Worm (Caenorhabditis elegans) whole organism, mixed stage, embryonic: ENCODE measurements around the gene W03C9.8.

Experiments
- bed-3 ChIP-seq: fragments of 200-800 bp; sonication (Bioruptor generic); optimal IDR thresholded peaks from 3 replicates; lab custom pipeline; 2018; ENCODE audit warnings: mild to moderate bottlenecking, missing genetic modification characterization, moderate library complexity, missing compliant biosample characterization
- blmp-1 ChIP-seq: fragments of 150-350 bp; optimal IDR thresholded peaks from 2 replicates; lab custom pipeline; 2014; ENCODE audit warnings: missing biosample characterization, missing genetic modification characterization
- ceh-39 ChIP-seq: fragments of 150-350 bp; optimal IDR thresholded peaks from 2 replicates; lab custom pipeline; 2014; ENCODE audit warnings: missing biosample characterization, missing genetic modification characterization
- ceh-43 ChIP-seq: fragments of 200-800 bp; sonication (Bioruptor generic); optimal IDR thresholded peaks from 2 replicates; lab custom pipeline; 2018; ENCODE audit warnings: mild to moderate bottlenecking, missing genetic modification characterization, moderate library complexity, missing compliant biosample characterization
- ceh-83 ChIP-seq: fragments of 200-800 bp; sonication (Bioruptor generic); optimal IDR thresholded peaks from 2 replicates; lab custom pipeline; 2018; ENCODE audit warnings: mild to moderate bottlenecking, missing genetic modification characterization, missing compliant biosample characterization
- ces-1 ChIP-seq: fragments of 150-350 bp; optimal IDR thresholded peaks from 2 replicates; lab custom pipeline; 2014; ENCODE audit warnings: missing biosample characterization, missing genetic modification reagents, missing genetic modification characterization
- cnd-1 ChIP-seq: fragments of 200-800 bp; sonication (Bioruptor generic); optimal IDR thresholded peaks from 2 replicates; lab custom pipeline; 2018; ENCODE audit warnings: mild to moderate bottlenecking, missing genetic modification characterization, missing compliant biosample characterization
- drap-1 ChIP-seq: fragments of 200-800 bp; sonication (Bioruptor generic); optimal IDR thresholded peaks from 3 replicates; lab custom pipeline; 2018; ENCODE audit warnings: mild to moderate bottlenecking, missing genetic modification characterization, missing compliant biosample characterization
- elt-1 ChIP-seq: sonication (generic microtip); optimal IDR thresholded peaks from 2 replicates; lab custom pipeline; 2017; ENCODE audit warnings: missing genetic modification characterization, mild to moderate bottlenecking, missing compliant biosample characterization, antibody characterized with exemption, moderate library complexity, borderline replicate concordance; ENCODE audit not compliant: insufficient read depth
- elt-3 ChIP-seq: fragments of 150-350 bp; optimal IDR thresholded peaks from 2 replicates; lab custom pipeline; 2014; ENCODE audit warnings: missing biosample characterization, missing genetic modification characterization
- flh-1 ChIP-seq: fragments of 200-800 bp; sonication (Bioruptor generic); optimal IDR thresholded peaks from 2 replicates; lab custom pipeline; 2018; ENCODE audit warnings: mild to moderate bottlenecking, missing genetic modification characterization, moderate library complexity, missing compliant biosample characterization
- ham-2 ChIP-seq: fragments of 200-800 bp; sonication (Bioruptor generic); optimal IDR thresholded peaks from 2 replicates; lab custom pipeline; 2018; ENCODE audit warnings: mild to moderate bottlenecking, missing genetic modification characterization, missing compliant biosample characterization
- hlh-1 ChIP-seq: fragments of 150-350 bp; optimal IDR thresholded peaks from 2 replicates; lab custom pipeline; 2014; ENCODE audit warnings: missing biosample characterization, missing genetic modification reagents, missing genetic modification characterization
- lin-13 ChIP-seq: fragments of 150-350 bp; optimal IDR thresholded peaks from 2 replicates; lab custom pipeline; 2014; ENCODE audit warnings: missing biosample characterization, missing genetic modification characterization
- lsy-2 ChIP-seq: fragments of 150-350 bp; optimal IDR thresholded peaks from 2 replicates; lab custom pipeline; 2014; ENCODE audit warnings: missing biosample characterization, missing genetic modification characterization
- mab-5 ChIP-seq: fragments of 150-350 bp; optimal IDR thresholded peaks from 2 replicates; lab custom pipeline; 2014; ENCODE audit warnings: missing biosample characterization, missing genetic modification characterization
- mep-1 ChIP-seq: fragments of 150-350 bp; optimal IDR thresholded peaks from 2 replicates; lab custom pipeline; 2017; ENCODE audit warnings: missing biosample characterization, missing genetic modification reagents, missing genetic modification characterization, inconsistent platforms
- nhr-12 ChIP-seq: fragments of 150-350 bp; optimal IDR thresholded peaks from 2 replicates; lab custom pipeline; 2014; ENCODE audit warnings: missing biosample characterization, missing genetic modification characterization
- nhr-2 ChIP-seq: fragments of 150-350 bp; optimal IDR thresholded peaks from 2 replicates; lab custom pipeline; 2014; ENCODE audit warnings: missing biosample characterization, missing genetic modification characterization
- nhr-237 ChIP-seq: fragments of 150-350 bp; optimal IDR thresholded peaks from 2 replicates; lab custom pipeline; 2014; ENCODE audit warnings: missing biosample characterization, missing genetic modification characterization
- nhr-28 ChIP-seq: fragments of 150-350 bp; optimal IDR thresholded peaks from 2 replicates; lab custom pipeline; 2014; ENCODE audit warnings: missing biosample characterization, missing genetic modification characterization
- nhr-76 ChIP-seq: sonication (generic microtip); optimal IDR thresholded peaks from 2 replicates; lab custom pipeline; 2017; ENCODE audit warnings: missing biosample characterization, missing genetic modification characterization
- pha-4 ChIP-seq: fragments of 150-350 bp; optimal IDR thresholded peaks from 2 replicates; lab custom pipeline; 2018; ENCODE audit warnings: missing biosample characterization, missing genetic modification reagents, missing genetic modification characterization
- sem-2 ChIP-seq: fragments of 200-800 bp; sonication (Bioruptor generic); optimal IDR thresholded peaks from 2 replicates; lab custom pipeline; 2018; ENCODE audit warnings: mild to moderate bottlenecking, missing genetic modification characterization, missing compliant biosample characterization
- snpc-4 ChIP-seq: fragments of 150-350 bp; optimal IDR thresholded peaks from 2 replicates; lab custom pipeline; 2014; ENCODE audit warnings: missing biosample characterization, missing genetic modification characterization
- sptf-1 ChIP-seq: sonication (generic microtip); optimal IDR thresholded peaks from 2 replicates; lab custom pipeline; 2017; ENCODE audit warnings: mild to moderate bottlenecking, missing genetic modification characterization, moderate library complexity, missing compliant biosample characterization
- tbx-8 ChIP-seq: fragments of 200-800 bp; sonication (Bioruptor generic); optimal IDR thresholded peaks from 2 replicates; lab custom pipeline; 2018; ENCODE audit warnings: mild to moderate bottlenecking, missing genetic modification characterization, moderate library complexity, missing compliant biosample characterization
- unc-39 ChIP-seq: fragments of 150-350 bp; optimal IDR thresholded peaks from 2 replicates; lab custom pipeline; 2014; ENCODE audit warnings: missing biosample characterization, missing genetic modification characterization
- unc-62 ChIP-seq: fragments of 150-350 bp; optimal IDR thresholded peaks from 2 replicates; lab custom pipeline; 2014; ENCODE audit warnings: missing biosample characterization, missing genetic modification reagents, missing genetic modification characterization
- zip-8 ChIP-seq: fragments of 150-350 bp; optimal IDR thresholded peaks from 2 replicates; lab custom pipeline; 2014; ENCODE audit warnings: missing biosample characterization, missing genetic modification characterization
- ztf-11 ChIP-seq: fragments of 150-350 bp; optimal IDR thresholded peaks from 2 replicates; lab custom pipeline; 2014; ENCODE audit warnings: missing biosample characterization, missing genetic modification characterization

W03C9.8 gene

DNA sequence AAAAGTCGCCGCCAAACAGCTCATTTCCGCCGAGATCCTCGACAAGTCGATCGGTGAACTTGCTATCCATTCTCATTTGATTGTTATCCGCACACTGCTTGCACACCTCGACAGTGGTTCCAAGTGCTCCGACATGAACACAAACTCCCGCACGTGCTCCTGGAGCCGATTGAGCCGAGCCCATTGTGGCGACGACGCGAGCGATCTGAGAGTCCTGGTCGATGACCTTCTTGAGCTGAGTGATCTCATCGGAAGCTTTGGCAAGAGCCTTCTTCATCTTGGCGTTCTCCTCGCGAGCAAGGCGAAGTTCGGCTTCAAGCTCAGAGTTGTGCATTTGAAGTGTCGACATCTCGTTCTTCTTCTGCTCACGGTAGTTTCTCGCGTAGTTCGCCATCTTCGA, 29.9 kb downstream of the W03C9.8 start:
- TF ChIP-seq ztf-11 (tag; lab: Kevin White, UChicago): no peak
- no peak for TF ChIP-seq ceh-43 (GFP tag; lab: Kevin White, UChicago)
- no peak for TF ChIP-seq snpc-4 (tag; lab: Kevin White, UChicago)
- no peak for TF ChIP-seq bed-3 (GFP tag; lab: Kevin White, UChicago)
- TF ChIP-seq blmp-1 (tag; lab: Kevin White, UChicago): no peak
- no peak for TF ChIP-seq hlh-1 (tag; lab: Kevin White, UChicago)
- no peak for TF ChIP-seq lsy-2 (tag; lab: Kevin White, UChicago)
- no peak for TF ChIP-seq unc-62
- no peak for TF ChIP-seq sem-2 (GFP tag; lab: Kevin White, UChicago)
- TF ChIP-seq lin-13: no peak
- TF ChIP-seq elt-1 (tag; lab: Kevin White, UChicago): no peak
- no peak for TF ChIP-seq pha-4 (tag; lab: Kevin White, UChicago)
- TF ChIP-seq nhr-12 (tag; lab: Kevin White, UChicago): no peak
- TF ChIP-seq elt-3 (tag; lab: Kevin White, UChicago): no peak
- TF ChIP-seq nhr-76 (tag; lab: Kevin White, UChicago): no peak
- no peak for TF ChIP-seq cnd-1 (tag; lab: Kevin White, UChicago)

- no peak for TF ChIP-seq ham-2
- TF ChIP-seq bed-3 (GFP tag; lab: Kevin White, UChicago): no peak
- TF ChIP-seq unc-62: no peak
- no peak for TF ChIP-seq elt-3 (tag; lab: Kevin White, UChicago)
- no peak for TF ChIP-seq flh-1 (GFP tag; lab: Kevin White, UChicago)
- TF ChIP-seq ceh-43 (GFP tag; lab: Kevin White, UChicago): no peak
- TF ChIP-seq tbx-8: no peak
- no peak for TF ChIP-seq sptf-1
- no peak for TF ChIP-seq snpc-4 (tag; lab: Kevin White, UChicago)
Observed at ce11 chrII:11978920-11979319, 30.4 kb downstream of the W03C9.8 start.

- TF ChIP-seq mep-1 (tag; lab: Kevin White, UChicago) (no peak), hlh-1 (tag; lab: Kevin White, UChicago) (peak; percentile 3), nhr-2 (tag; lab: Kevin White, UChicago) (no peak), lin-13 (peak; percentile 33), ceh-83 (GFP tag; lab: Kevin White, UChicago) (no peak), blmp-1 (tag; lab: Kevin White, UChicago) (no peak), ces-1 (GFP tag; lab: Kevin White, UChicago) (peak; percentile 29), snpc-4 (tag; lab: Kevin White, UChicago) (no peak), ceh-39 (tag; lab: Kevin White, UChicago) (peak; percentile 100), lsy-2 (tag; lab: Kevin White, UChicago) (no peak), ztf-11 (tag; lab: Kevin White, UChicago) (peak; percentile 16), elt-1 (tag; lab: Kevin White, UChicago) (no peak)
- TF ChIP-seq, all 35 proteins: peak for 5
Observed at ce11 chrII:11979449-11980095, 31.0 kb downstream of the W03C9.8 start, which contains the start of the genes ash-2 and Y17G7B.20. Gene ash-2, plus strand, starts transcription at chrII:11979838. Gene Y17G7B.20, minus strand, starts transcription at chrII:11979844.

DNA sequence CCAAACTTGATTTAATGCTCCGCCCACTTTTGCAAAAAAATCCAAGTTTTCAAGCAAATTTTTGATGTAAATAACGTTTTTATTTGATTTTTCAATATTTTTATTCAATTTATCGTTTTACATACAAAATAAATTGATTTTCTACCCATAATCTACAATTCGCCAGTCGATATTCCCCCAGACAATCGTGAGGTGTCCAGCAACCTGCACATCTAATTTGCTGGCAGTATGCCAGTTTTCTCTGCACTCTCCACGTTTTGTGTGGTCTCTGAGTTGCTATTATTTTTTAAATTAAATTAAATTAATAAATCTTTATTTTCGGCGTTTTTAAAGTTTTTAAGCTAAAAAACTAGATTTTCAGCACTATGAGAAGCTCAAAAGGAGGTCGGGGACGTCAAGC, 31.6 kb downstream of the W03C9.8 start:
- TF ChIP-seq ces-1 (GFP tag; lab: Kevin White, UChicago) (peak; percentile 98), bed-3 (GFP tag; lab: Kevin White, UChicago) (peak; percentile 6), mab-5 (tag; lab: Kevin White, UChicago) (no peak), drap-1 (no peak), nhr-237 (tag; lab: Kevin White, UChicago) (peak; percentile 68), ham-2 (peak; percentile 33), lsy-2 (tag; lab: Kevin White, UChicago) (peak; percentile 80), ceh-43 (GFP tag; lab: Kevin White, UChicago) (peak; percentile 22), lin-13 (peak; percentile 83), mep-1 (tag; lab: Kevin White, UChicago) (peak; percentile 67), zip-8 (no peak), unc-39 (tag; lab: Kevin White, UChicago) (no peak), sptf-1 (peak; percentile 55), nhr-2 (tag; lab: Kevin White, UChicago) (peak; percentile 43), unc-62 (peak; percentile 31), pha-4 (tag; lab: Kevin White, UChicago) (peak; percentile 60), nhr-28 (tag; lab: Kevin White, UChicago) (no peak), ceh-83 (GFP tag; lab: Kevin White, UChicago) (no peak)
- TF ChIP-seq, all 35 proteins: peak for 12
